Worm (Caenorhabditis elegans) whole organism, L4/young adult: ENCODE results near the gene Y58A7A.5.

Source experiments
- W03F9.2 ChIP-seq: fragments of 150-350 bp; optimal IDR thresholded peaks from 2 replicates; lab custom pipeline; 2014; ENCODE audit warnings: missing biosample characterization, missing genetic modification characterization
- dao-5 ChIP-seq: sonication (generic microtip); optimal IDR thresholded peaks from 2 replicates; lab custom pipeline; 2016; ENCODE audit warnings: missing genotype, missing genetic modification characterization, moderate library complexity, missing compliant biosample characterization
- him-1 ChIP-seq: sonication (generic microtip); optimal IDR thresholded peaks from 2 replicates; lab custom pipeline; 2016; ENCODE audit warnings: missing genotype, missing genetic modification reagents, missing genetic modification characterization, missing compliant biosample characterization

DNA sequence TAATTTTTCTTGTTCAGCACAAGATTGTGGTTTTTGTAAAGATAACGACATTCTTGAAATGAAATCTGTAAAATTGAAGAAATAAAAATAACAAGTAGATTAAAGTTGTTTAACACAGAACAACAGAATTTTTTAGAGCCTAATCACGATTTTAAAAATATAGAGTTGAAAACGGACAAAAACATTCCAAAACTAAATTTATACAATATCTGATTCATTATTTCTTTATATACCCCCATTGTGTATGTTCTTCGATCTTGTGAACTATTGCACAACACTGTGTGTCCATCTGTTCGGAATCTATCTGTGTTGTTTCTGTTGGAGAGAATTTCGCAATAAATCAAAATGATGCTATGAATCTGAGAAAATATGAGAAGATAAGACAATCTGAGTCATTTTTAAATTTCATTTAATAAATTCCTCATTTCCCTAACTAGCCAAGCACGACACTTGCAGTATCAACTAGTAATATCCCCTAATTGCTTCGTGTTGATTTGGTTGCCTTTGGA lies 1.8 kb downstream of the Y58A7A.5 start, which contains the start of gene Y58A7A.4:
- TF ChIP-seq him-1 (tag; lab: Kevin White, UChicago) (no peak), dao-5 (no peak), W03F9.2 (tag; lab: Kevin White, UChicago) (no peak)
